Worm (Caenorhabditis elegans) whole organism, young adult: ENCODE data around the gene Y97E10C.1.

Source experiments
- B0019.2 ChIP-seq: fragments of 200-800 bp; sonication (Bioruptor generic); conservative IDR thresholded peaks from 2 replicates; pipeline ENCODE4 v1.3.6; 2022; ENCODE audit warnings: missing genetic modification reagents, missing genetic modification characterization, missing compliant biosample characterization
- B0261.1 ChIP-seq: sonication (generic microtip); optimal IDR thresholded peaks from 2 replicates; lab custom pipeline; 2016; ENCODE audit warnings: mild to moderate bottlenecking, missing genetic modification characterization, moderate library complexity, missing compliant biosample characterization
- C06A6.2 ChIP-seq: fragments of 200-800 bp; sonication (Bioruptor generic); conservative IDR thresholded peaks from 2 replicates; pipeline ENCODE4 v1.3.6; 2022; ENCODE audit warnings: missing genetic modification characterization, missing compliant biosample characterization
- F22D6.2 ChIP-seq: sonication (generic microtip); optimal IDR thresholded peaks from 2 replicates; lab custom pipeline; 2016; ENCODE audit warnings: mild to moderate bottlenecking, missing genetic modification characterization, missing compliant biosample characterization
- F23B12.7 ChIP-seq: sonication (generic microtip); optimal IDR thresholded peaks from 2 replicates; lab custom pipeline; 2017; ENCODE audit warnings: missing genetic modification characterization, mild to moderate bottlenecking, missing compliant biosample characterization, antibody characterized with exemption, moderate library complexity; ENCODE audit not compliant: insufficient read depth
- F37B4.10 ChIP-seq: fragments of 200-800 bp; sonication (Bioruptor generic); IDR thresholded peaks from 2 replicates; pipeline ENCODE4 v1.3.6; 2022; ENCODE audit warnings: missing genetic modification characterization, missing compliant biosample characterization
- F49E8.2 ChIP-seq: sonication (generic microtip); optimal IDR thresholded peaks from 3 replicates; lab custom pipeline; 2017; ENCODE audit warnings: missing genetic modification characterization, mild to moderate bottlenecking, missing compliant biosample characterization, antibody characterized with exemption, moderate library complexity; ENCODE audit not compliant: insufficient read depth
- F57A8.1 ChIP-seq: fragments of 200-800 bp; sonication (Bioruptor generic); optimal IDR thresholded peaks from 2 replicates; lab custom pipeline; 2018; ENCODE audit warnings: mild to moderate bottlenecking, missing genetic modification characterization, moderate library complexity, missing compliant biosample characterization
- T07F8.4 ChIP-seq: sonication (generic microtip); optimal IDR thresholded peaks from 2 replicates; lab custom pipeline; 2016; ENCODE audit warnings: mild to moderate bottlenecking, missing genetic modification characterization, moderate library complexity, missing compliant biosample characterization
- Y56A3A.18 ChIP-seq: fragments of 200-800 bp; sonication (Bioruptor generic); IDR thresholded peaks from 2 replicates; pipeline ENCODE4 v1.3.6; 2022; ENCODE audit warnings: missing genetic modification reagents, missing genetic modification characterization, missing compliant biosample characterization
- Y95B8A.8 ChIP-seq: fragments of 200-800 bp; sonication (Bioruptor generic); IDR thresholded peaks from 2 replicates; pipeline ENCODE4 v1.3.6; 2022; ENCODE audit warnings: missing genetic modification reagents, missing genetic modification characterization, missing compliant biosample characterization
- ama-1 ChIP-seq, 3 experiments: fragments of 150-350 bp in 1 of 3; sonication (generic microtip) in 2 of 3; optimal IDR thresholded peaks; 2 replicates each; lab custom pipeline; 2014 to 2018; ENCODE audit warnings: missing biosample characterization in 2 of 3, missing genetic modification characterization in 2 of 3, missing genetic modification reagents in 2 of 3
- aptf-2 ChIP-seq: fragments of 200-800 bp; sonication (Bioruptor generic); conservative IDR thresholded peaks from 2 replicates; pipeline ENCODE4 v1.3.6; 2022; ENCODE audit warnings: missing genetic modification reagents, missing genetic modification characterization, missing compliant biosample characterization
- atf-7 ChIP-seq: sonication (generic microtip); optimal IDR thresholded peaks from 2 replicates; lab custom pipeline; 2017; ENCODE audit warnings: mild to moderate bottlenecking, missing genetic modification characterization, missing compliant biosample characterization
- attf-3 ChIP-seq: fragments of 200-800 bp; sonication (Bioruptor generic); conservative IDR thresholded peaks from 2 replicates; pipeline ENCODE4 v1.3.6; 2022; ENCODE audit warnings: missing genetic modification reagents, missing genetic modification characterization, missing compliant biosample characterization
- bed-2 ChIP-seq: fragments of 200-800 bp; sonication (Bioruptor generic); IDR thresholded peaks from 2 replicates; pipeline ENCODE4 v1.3.6; 2022; ENCODE audit warnings: missing genetic modification reagents, missing genetic modification characterization, missing compliant biosample characterization
- ccch-3 ChIP-seq: fragments of 200-800 bp; sonication (Bioruptor generic); optimal IDR thresholded peaks from 2 replicates; lab custom pipeline; 2018; ENCODE audit warnings: mild to moderate bottlenecking, missing genetic modification characterization, missing compliant biosample characterization
- cebp-2 ChIP-seq: fragments of 200-800 bp; sonication (Bioruptor generic); IDR thresholded peaks from 2 replicates; pipeline ENCODE4 v1.3.6; 2022; ENCODE audit warnings: missing genetic modification characterization, missing compliant biosample characterization
- ceh-58 ChIP-seq: fragments of 200-800 bp; sonication (Bioruptor generic); IDR thresholded peaks from 2 replicates; pipeline ENCODE4 v1.3.6; 2022; ENCODE audit warnings: missing genetic modification characterization, missing compliant biosample characterization
- chd-7 ChIP-seq: sonication (generic microtip); optimal IDR thresholded peaks from 2 replicates; lab custom pipeline; 2016; ENCODE audit warnings: mild to moderate bottlenecking, missing genetic modification characterization, moderate library complexity, missing compliant biosample characterization
- dox-1 ChIP-seq: fragments of 200-800 bp; sonication (Bioruptor generic); IDR thresholded peaks from 2 replicates; pipeline ENCODE4 v1.3.6; 2022; ENCODE audit warnings: missing genetic modification reagents, missing genetic modification characterization, missing compliant biosample characterization
- dpl-1 ChIP-seq: fragments of 150-350 bp; optimal IDR thresholded peaks from 2 replicates; lab custom pipeline; 2014; ENCODE audit warnings: missing biosample characterization, missing genetic modification reagents, missing genetic modification characterization
- egl-18 ChIP-seq: fragments of 200-800 bp; sonication (Bioruptor generic); IDR thresholded peaks from 2 replicates; pipeline ENCODE4 v1.3.6; 2022; ENCODE audit warnings: missing genetic modification reagents, missing genetic modification characterization, missing compliant biosample characterization
- ekl-4 ChIP-seq: fragments of 200-800 bp; sonication (Bioruptor generic); IDR thresholded peaks from 2 replicates; pipeline ENCODE4 v1.3.6; 2022; ENCODE audit warnings: missing genetic modification reagents, missing genetic modification characterization, missing compliant biosample characterization
- fkh-3 ChIP-seq: sonication (generic microtip); optimal IDR thresholded peaks from 2 replicates; lab custom pipeline; 2016; ENCODE audit warnings: mild to moderate bottlenecking, missing genetic modification characterization, missing compliant biosample characterization
- gei-17 ChIP-seq: fragments of 200-800 bp; sonication (Bioruptor generic); optimal IDR thresholded peaks from 2 replicates; lab custom pipeline; 2018; ENCODE audit warnings: mild to moderate bottlenecking, missing genetic modification characterization, missing compliant biosample characterization
- him-1 ChIP-seq: sonication (generic microtip); optimal IDR thresholded peaks from 2 replicates; lab custom pipeline; 2016; ENCODE audit warnings: missing genotype, missing genetic modification reagents, missing genetic modification characterization, missing compliant biosample characterization
- hlh-26 ChIP-seq: fragments of 200-800 bp; sonication (Bioruptor generic); conservative IDR thresholded peaks from 2 replicates; pipeline ENCODE4 v1.3.6; 2022; ENCODE audit warnings: missing genetic modification reagents, missing genetic modification characterization, missing compliant biosample characterization
- hmg-1.2 ChIP-seq: fragments of 200-800 bp; sonication (Bioruptor generic); IDR thresholded peaks from 2 replicates; pipeline ENCODE4 v1.3.6; 2022; ENCODE audit warnings: missing genetic modification reagents, missing genetic modification characterization, missing compliant biosample characterization
- lin-26 ChIP-seq: fragments of 200-800 bp; sonication (Bioruptor generic); IDR thresholded peaks from 2 replicates; pipeline ENCODE4 v1.3.6; 2022; ENCODE audit warnings: missing genetic modification reagents, missing genetic modification characterization, missing compliant biosample characterization
- lin-35 ChIP-seq, 3 experiments: fragments of 150-350 bp in 2 of 3; sonication (generic microtip) in 1 of 3; optimal IDR thresholded peaks; 2 replicates each; lab custom pipeline; 2014 to 2018; ENCODE audit warnings: missing biosample characterization in 3 of 3, missing genetic modification characterization in 3 of 3, missing genetic modification reagents in 3 of 3
- lin-40 ChIP-seq: sonication (generic microtip); optimal IDR thresholded peaks from 2 replicates; lab custom pipeline; 2016; ENCODE audit warnings: missing genetic modification characterization, mild to moderate bottlenecking, missing compliant biosample characterization, missing genotype, missing genetic modification reagents
- lir-1 ChIP-seq: fragments of 200-800 bp; sonication (Bioruptor generic); conservative IDR thresholded peaks from 2 replicates; pipeline ENCODE4 v1.3.6; 2022; ENCODE audit warnings: missing genetic modification reagents, missing genetic modification characterization, missing compliant biosample characterization
- lsl-1 ChIP-seq: fragments of 200-800 bp; sonication (Bioruptor generic); optimal IDR thresholded peaks from 2 replicates; lab custom pipeline; 2018; ENCODE audit warnings: mild to moderate bottlenecking, missing genetic modification characterization, moderate library complexity, missing compliant biosample characterization
- lsy-27 ChIP-seq: sonication (generic microtip); optimal IDR thresholded peaks from 2 replicates; lab custom pipeline; 2017; ENCODE audit warnings: missing genetic modification characterization, mild to moderate bottlenecking, missing compliant biosample characterization, antibody characterized with exemption, missing genotype, borderline replicate concordance; ENCODE audit not compliant: insufficient read depth
- madf-10 ChIP-seq: sonication (generic microtip); optimal IDR thresholded peaks from 2 replicates; lab custom pipeline; 2016; ENCODE audit warnings: mild to moderate bottlenecking, missing genetic modification characterization, missing compliant biosample characterization
- madf-6 ChIP-seq: fragments of 200-800 bp; sonication (Bioruptor generic); IDR thresholded peaks from 2 replicates; pipeline ENCODE4 v1.3.6; 2022; ENCODE audit warnings: missing genetic modification reagents, missing genetic modification characterization, missing compliant biosample characterization
- mxl-1 ChIP-seq: sonication (generic microtip); optimal IDR thresholded peaks from 2 replicates; lab custom pipeline; 2016; ENCODE audit warnings: missing genetic modification characterization, missing compliant biosample characterization
- nfyb-1 ChIP-seq: fragments of 200-800 bp; sonication (Bioruptor generic); IDR thresholded peaks from 2 replicates; pipeline ENCODE4 v1.3.6; 2022; ENCODE audit warnings: missing genetic modification reagents, missing genetic modification characterization, missing compliant biosample characterization
- nhr-179 ChIP-seq: sonication (generic microtip); optimal IDR thresholded peaks from 2 replicates; lab custom pipeline; 2016; ENCODE audit warnings: mild to moderate bottlenecking, missing genetic modification characterization, missing compliant biosample characterization
- nhr-27 ChIP-seq: fragments of 200-800 bp; sonication (Bioruptor generic); optimal IDR thresholded peaks from 2 replicates; lab custom pipeline; 2018; ENCODE audit warnings: mild to moderate bottlenecking, missing genetic modification characterization, moderate library complexity, missing compliant biosample characterization
- nhr-80 ChIP-seq: sonication (generic microtip); optimal IDR thresholded peaks from 2 replicates; lab custom pipeline; 2016; ENCODE audit warnings: missing genetic modification characterization, missing compliant biosample characterization
- pha-4 ChIP-seq: fragments of 150-350 bp; sonication (generic microtip); optimal IDR thresholded peaks from 2 replicates; lab custom pipeline; 2014; ENCODE audit warnings: missing biosample characterization, missing genetic modification reagents, missing genetic modification characterization
- snpc-3.4 ChIP-seq: sonication (generic microtip); optimal IDR thresholded peaks from 2 replicates; lab custom pipeline; 2017; ENCODE audit warnings: missing genetic modification characterization, mild to moderate bottlenecking, missing compliant biosample characterization, antibody characterized with exemption, moderate library complexity, missing genotype, missing genetic modification reagents
- zfh-2 ChIP-seq: fragments of 200-800 bp; sonication (Bioruptor generic); conservative IDR thresholded peaks from 2 replicates; pipeline ENCODE4 v1.3.6; 2022; ENCODE audit warnings: missing genetic modification reagents, missing genetic modification characterization, missing compliant biosample characterization
- zim-3 ChIP-seq: sonication (generic microtip); optimal IDR thresholded peaks from 2 replicates; lab custom pipeline; 2017; ENCODE audit warnings: mild to moderate bottlenecking, missing genetic modification characterization, moderate library complexity, missing compliant biosample characterization

Y97E10C.1 gene

ce11 chrV:7730488-7730887 is 1.8 kb downstream of the Y97E10C.1 start (continued):
- TF ChIP-seq ekl-4 (no peak), F23B12.7 (tag; lab: Kevin White, UChicago) (peak; percentile 5), ama-1 (optimal IDR thresholded peaks at IDR 0.05; lab: Kevin White, UChicago) (no peak), ama-1 (GFP tag; optimal IDR thresholded peaks at IDR 0.05; lab: Kevin White, UChicago) (peak in 1 of 2 experiments; percentile 50), him-1 (tag; lab: Kevin White, UChicago) (peak; percentile 28), snpc-3.4 (tag; lab: Kevin White, UChicago) (peak; percentile 30), atf-7 (tag; lab: Kevin White, UChicago) (no peak), nfyb-1 (GFP tag; lab: Robert Waterston, UW) (peak; percentile 53; the same call in 1 of the 2 replicates), gei-17 (GFP tag; lab: Kevin White, UChicago) (no peak), nhr-80 (tag; lab: Kevin White, UChicago) (no peak), Y95B8A.8 (GFP tag; lab: Robert Waterston, UW) (no peak)

DNA sequence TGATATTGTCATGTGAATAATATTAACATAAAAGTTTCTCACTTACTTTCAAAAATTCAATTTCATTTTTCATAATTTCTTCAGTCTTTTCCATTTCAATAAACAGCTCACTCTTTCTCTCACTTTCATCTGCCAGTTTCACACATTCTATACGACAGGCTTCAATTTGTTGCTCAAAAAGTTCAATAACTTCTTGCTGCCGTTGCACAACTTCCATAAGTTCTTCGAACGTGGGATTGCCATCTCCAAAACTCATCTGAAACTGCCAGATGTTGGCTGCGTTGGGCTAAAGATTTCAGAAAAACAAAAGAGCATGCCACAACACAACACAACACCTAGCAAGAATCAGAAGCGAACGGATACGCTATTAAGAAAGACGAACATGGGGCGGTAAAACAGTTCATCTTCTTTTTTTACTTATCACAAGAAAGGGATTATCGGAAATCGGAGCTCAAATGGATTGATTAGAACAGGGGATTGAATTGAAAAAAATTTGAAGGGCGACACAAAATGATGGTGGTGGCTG is 4.6 kb downstream of the Y97E10C.1 start:
- TF ChIP-seq dpl-1 (GFP tag; lab: Kevin White, UChicago) (no peak), bed-2 (GFP tag; lab: Robert Waterston, UW) (no peak), pha-4 (tag; lab: Kevin White, UChicago) (no peak), lir-1 (GFP tag; lab: Robert Waterston, UW) (no peak), hmg-1.2 (GFP tag; lab: Robert Waterston, UW) (no peak), F22D6.2 (tag; lab: Kevin White, UChicago) (no peak), T07F8.4 (tag; lab: Kevin White, UChicago) (no peak), Y56A3A.18 (GFP tag; lab: Robert Waterston, UW) (no peak), snpc-3.4 (tag; lab: Kevin White, UChicago) (no peak), nhr-27 (tag; lab: Kevin White, UChicago) (no peak), dox-1 (GFP tag; lab: Robert Waterston, UW) (no peak), aptf-2 (GFP tag; lab: Robert Waterston, UW) (no peak), F49E8.2 (peak; percentile 31), lin-26 (GFP tag; lab: Robert Waterston, UW) (no peak), lin-40 (tag; lab: Kevin White, UChicago) (no peak), zfh-2 (no peak), chd-7 (tag; lab: Kevin White, UChicago) (no peak), lin-35 (GFP tag; optimal IDR thresholded peaks at IDR 0.05; lab: Kevin White, UChicago) (no peak), egl-18 (no peak), zim-3 (tag; lab: Kevin White, UChicago) (no peak), mxl-1 (peak; percentile 26), attf-3 (GFP tag; lab: Robert Waterston, UW) (no peak), B0019.2 (GFP tag; lab: Robert Waterston, UW) (no peak), B0261.1 (tag; lab: Kevin White, UChicago) (no peak), F57A8.1 (GFP tag; lab: Kevin White, UChicago) (no peak), hlh-26 (no peak), ekl-4 (peak; percentile 60; the same call in 1 of the 2 replicates), fkh-3 (tag; lab: Kevin White, UChicago) (no peak), lsy-27 (no peak), F37B4.10 (GFP tag; lab: Robert Waterston, UW) (no peak), nhr-179 (tag; lab: Kevin White, UChicago) (no peak), C06A6.2 (GFP tag; lab: Robert Waterston, UW) (no peak), Y95B8A.8 (GFP tag; lab: Robert Waterston, UW) (no peak), lsl-1 (GFP tag; lab: Kevin White, UChicago) (no peak), madf-6 (GFP tag; lab: Robert Waterston, UW) (peak; percentile 42; the same call in 1 of the 2 replicates), ceh-58 (GFP tag; lab: Robert Waterston, UW) (no peak), madf-10 (tag; lab: Kevin White, UChicago) (no peak), cebp-2 (0 out of 2 replicates have a peak, but pooled peaks have one; percentile 77), ccch-3 (GFP tag; lab: Kevin White, UChicago) (no peak)
